Worm (Caenorhabditis elegans) whole organism, L1 larva: Measurements from ENCODE around the gene F08B12.11.

Source experiments
- C16A3.4 ChIP-seq: fragments of 150-350 bp; optimal IDR thresholded peaks from 2 replicates; lab custom pipeline; 2014; ENCODE audit warnings: missing biosample characterization, missing genetic modification characterization
- C34B4.2 ChIP-seq: sonication (generic microtip); optimal IDR thresholded peaks from 2 replicates; lab custom pipeline; 2017; ENCODE audit warnings: mild to moderate bottlenecking, missing genetic modification characterization, missing compliant biosample characterization
- Y116A8C.19 ChIP-seq: sonication (generic microtip); optimal IDR thresholded peaks from 2 replicates; lab custom pipeline; 2016; ENCODE audit warnings: missing compliant biosample characterization, missing genetic modification characterization, borderline replicate concordance
- alr-1 ChIP-seq: fragments of 200-800 bp; sonication (Bioruptor generic); optimal IDR thresholded peaks from 2 replicates; lab custom pipeline; 2018; ENCODE audit warnings: borderline replicate concordance, mild to moderate bottlenecking, missing genetic modification characterization, missing compliant biosample characterization
- aly-2 ChIP-seq: fragments of 150-350 bp; optimal IDR thresholded peaks from 2 replicates; lab custom pipeline; 2014; ENCODE audit warnings: missing biosample characterization, missing genetic modification characterization
- blmp-1 ChIP-seq: fragments of 150-350 bp; optimal IDR thresholded peaks from 2 replicates; lab custom pipeline; 2014; ENCODE audit warnings: missing biosample characterization, missing genetic modification characterization
- ceh-63 ChIP-seq: fragments of 200-800 bp; sonication (Bioruptor generic); optimal IDR thresholded peaks from 2 replicates; lab custom pipeline; 2018; ENCODE audit warnings: mild to moderate bottlenecking, missing genetic modification characterization, missing compliant biosample characterization
- ceh-8 ChIP-seq: fragments of 200-800 bp; sonication (Bioruptor generic); optimal IDR thresholded peaks from 2 replicates; lab custom pipeline; 2018; ENCODE audit warnings: mild to moderate bottlenecking, missing genetic modification characterization, moderate library complexity, missing compliant biosample characterization
- ceh-90 ChIP-seq: sonication (generic microtip); optimal IDR thresholded peaks from 2 replicates; lab custom pipeline; 2016; ENCODE audit warnings: missing genetic modification characterization, missing compliant biosample characterization
- ces-1 ChIP-seq: fragments of 150-350 bp; optimal IDR thresholded peaks from 2 replicates; lab custom pipeline; 2014; ENCODE audit warnings: missing biosample characterization, missing genetic modification reagents, missing genetic modification characterization
- efl-1 ChIP-seq, 4 experiments: fragments of 150-350 bp; optimal IDR thresholded peaks in 3 of 4; peaks in 1 of 4; 1 replicate in 1 of 4; 2 replicates in 3 of 4; lab custom pipeline; 2014; ENCODE audit warnings: missing biosample characterization in 2 of 4, missing genetic modification characterization in 2 of 4, missing genetic modification reagents in 2 of 4
- egl-27 ChIP-seq, 2 experiments: fragments of 150-350 bp in 1 of 2; sonication (generic microtip); optimal IDR thresholded peaks; 3 replicates each; lab custom pipeline; 2017 to 2018; ENCODE audit warnings: missing biosample characterization in 2 of 2, missing genetic modification characterization in 2 of 2, missing genetic modification reagents in 2 of 2
- ets-5 ChIP-seq: fragments of 200-800 bp; sonication (Bioruptor generic); IDR thresholded peaks from 2 replicates; pipeline ENCODE4 v1.3.6; 2022; ENCODE audit warnings: missing genetic modification characterization, missing compliant biosample characterization
- fkh-10 ChIP-seq: sonication (generic microtip); optimal IDR thresholded peaks from 2 replicates; lab custom pipeline; 2017; ENCODE audit warnings: missing biosample characterization, missing genetic modification reagents, missing genetic modification characterization
- grh-1 ChIP-seq: fragments of 200-800 bp; sonication (Bioruptor generic); IDR thresholded peaks from 2 replicates; pipeline ENCODE4 v1.3.6; 2022; ENCODE audit warnings: missing genetic modification reagents, missing genetic modification characterization, missing compliant biosample characterization
- hlh-4 ChIP-seq: sonication (generic microtip); optimal IDR thresholded peaks from 2 replicates; lab custom pipeline; 2016; ENCODE audit warnings: mild to moderate bottlenecking, missing genetic modification characterization, missing compliant biosample characterization
- isw-1 ChIP-seq: fragments of 200-800 bp; sonication (Bioruptor generic); IDR thresholded peaks from 2 replicates; pipeline ENCODE4 v1.3.6; 2022; ENCODE audit warnings: missing genetic modification characterization, missing compliant biosample characterization
- lin-13 ChIP-seq: fragments of 150-350 bp; optimal IDR thresholded peaks from 2 replicates; lab custom pipeline; 2014; ENCODE audit warnings: missing biosample characterization, missing genetic modification reagents, missing genetic modification characterization
- lin-14 ChIP-seq: fragments of 200-800 bp; sonication (Bioruptor generic); optimal IDR thresholded peaks from 2 replicates; lab custom pipeline; 2018; ENCODE audit warnings: mild to moderate bottlenecking, missing genetic modification characterization, moderate library complexity, missing compliant biosample characterization
- lin-15B ChIP-seq: fragments of 150-350 bp; sonication (generic microtip); optimal IDR thresholded peaks from 3 replicates; lab custom pipeline; 2014; ENCODE audit warnings: missing biosample characterization, missing genetic modification characterization
- lin-39 ChIP-seq: fragments of 150-350 bp; optimal IDR thresholded peaks from 2 replicates; lab custom pipeline; 2014; ENCODE audit warnings: missing biosample characterization, missing genetic modification reagents, missing genetic modification characterization
- lir-3 ChIP-seq: sonication (generic microtip); optimal IDR thresholded peaks from 2 replicates; lab custom pipeline; 2016; ENCODE audit warnings: mild to moderate bottlenecking, missing genetic modification characterization, moderate library complexity, missing compliant biosample characterization; ENCODE audit not compliant: poor library complexity
- lsy-2 ChIP-seq, 2 experiments: fragments of 150-350 bp; optimal IDR thresholded peaks; 2 replicates each; lab custom pipeline; 2014; ENCODE audit warnings: missing biosample characterization in 2 of 2, missing genetic modification characterization in 2 of 2
- mab-9 ChIP-seq: fragments of 200-800 bp; sonication (Bioruptor generic); IDR thresholded peaks from 2 replicates; pipeline ENCODE4 v1.3.6; 2022; ENCODE audit warnings: missing genetic modification reagents, missing genetic modification characterization, missing compliant biosample characterization
- mef-2 ChIP-seq: fragments of 150-350 bp; optimal IDR thresholded peaks from 2 replicates; lab custom pipeline; 2014; ENCODE audit warnings: missing biosample characterization, missing genetic modification characterization
- mep-1 ChIP-seq: fragments of 150-350 bp; optimal IDR thresholded peaks from 2 replicates; lab custom pipeline; 2014; ENCODE audit warnings: missing biosample characterization, missing genetic modification characterization
- nhr-11 ChIP-seq: fragments of 150-350 bp; optimal IDR thresholded peaks from 2 replicates; lab custom pipeline; 2014; ENCODE audit warnings: missing biosample characterization, missing genetic modification characterization
- nhr-12 ChIP-seq: sonication (generic microtip); optimal IDR thresholded peaks from 2 replicates; lab custom pipeline; 2017; ENCODE audit warnings: missing biosample characterization, missing genetic modification characterization
- nhr-19 ChIP-seq: fragments of 200-800 bp; sonication (Bioruptor generic); conservative IDR thresholded peaks from 2 replicates; pipeline ENCODE4 v1.3.6; 2022; ENCODE audit warnings: missing genetic modification characterization, missing compliant biosample characterization
- nhr-20 ChIP-seq: sonication (generic microtip); optimal IDR thresholded peaks from 2 replicates; lab custom pipeline; 2016; ENCODE audit warnings: mild to moderate bottlenecking, missing genetic modification characterization, missing compliant biosample characterization
- nhr-28 ChIP-seq: fragments of 150-350 bp; optimal IDR thresholded peaks from 2 replicates; lab custom pipeline; 2014; ENCODE audit warnings: missing biosample characterization, missing genetic modification characterization
- nhr-71 ChIP-seq: sonication (generic microtip); optimal IDR thresholded peaks from 2 replicates; lab custom pipeline; 2016; ENCODE audit warnings: mild to moderate bottlenecking, missing genetic modification characterization, moderate library complexity, missing compliant biosample characterization
- nhr-77 ChIP-seq: fragments of 150-350 bp; optimal IDR thresholded peaks from 2 replicates; lab custom pipeline; 2014; ENCODE audit warnings: missing biosample characterization, missing genetic modification characterization
- nhr-84 ChIP-seq: sonication (generic microtip); optimal IDR thresholded peaks from 2 replicates; lab custom pipeline; 2017; ENCODE audit warnings: missing biosample characterization, missing genetic modification characterization
- pax-3 ChIP-seq: fragments of 200-800 bp; sonication (Bioruptor generic); optimal IDR thresholded peaks from 2 replicates; lab custom pipeline; 2018; ENCODE audit warnings: mild to moderate bottlenecking, missing genetic modification characterization, moderate library complexity, missing compliant biosample characterization
- snpc-4 ChIP-seq: fragments of 150-350 bp; optimal IDR thresholded peaks from 2 replicates; lab custom pipeline; 2014; ENCODE audit warnings: missing biosample characterization, missing genetic modification characterization
- sox-4 ChIP-seq: sonication (generic microtip); optimal IDR thresholded peaks from 2 replicates; lab custom pipeline; 2016; ENCODE audit warnings: missing genetic modification characterization, missing compliant biosample characterization
- sptf-1 ChIP-seq: fragments of 150-350 bp; optimal IDR thresholded peaks from 2 replicates; lab custom pipeline; 2014; ENCODE audit warnings: missing biosample characterization, missing genetic modification characterization
- sup-37 ChIP-seq: fragments of 200-800 bp; sonication (Bioruptor generic); optimal IDR thresholded peaks from 2 replicates; lab custom pipeline; 2018; ENCODE audit warnings: mild to moderate bottlenecking, missing genetic modification characterization, missing compliant biosample characterization
- tbx-2 ChIP-seq: sonication (generic microtip); optimal IDR thresholded peaks from 2 replicates; lab custom pipeline; 2016; ENCODE audit warnings: missing genetic modification characterization, missing compliant biosample characterization
- unc-130 ChIP-seq: fragments of 150-350 bp; optimal IDR thresholded peaks from 2 replicates; lab custom pipeline; 2017; ENCODE audit warnings: missing biosample characterization, missing genetic modification characterization, inconsistent platforms
- unc-30 ChIP-seq: sonication (generic microtip); optimal IDR thresholded peaks from 2 replicates; lab custom pipeline; 2017; ENCODE audit warnings: missing biosample characterization, missing genetic modification characterization
- unc-86 ChIP-seq: sonication (generic microtip); optimal IDR thresholded peaks from 2 replicates; lab custom pipeline; 2016; ENCODE audit warnings: missing genetic modification characterization, missing compliant biosample characterization
- unc-98 ChIP-seq: fragments of 200-800 bp; sonication (Bioruptor generic); IDR thresholded peaks from 2 replicates; pipeline ENCODE4 v1.3.6; 2022; ENCODE audit warnings: missing genetic modification characterization, missing compliant biosample characterization
- xbp-1 ChIP-seq: sonication (generic microtip); optimal IDR thresholded peaks from 2 replicates; lab custom pipeline; 2016; ENCODE audit warnings: missing genetic modification characterization, missing compliant biosample characterization

F08B12.11 gene

DNA sequence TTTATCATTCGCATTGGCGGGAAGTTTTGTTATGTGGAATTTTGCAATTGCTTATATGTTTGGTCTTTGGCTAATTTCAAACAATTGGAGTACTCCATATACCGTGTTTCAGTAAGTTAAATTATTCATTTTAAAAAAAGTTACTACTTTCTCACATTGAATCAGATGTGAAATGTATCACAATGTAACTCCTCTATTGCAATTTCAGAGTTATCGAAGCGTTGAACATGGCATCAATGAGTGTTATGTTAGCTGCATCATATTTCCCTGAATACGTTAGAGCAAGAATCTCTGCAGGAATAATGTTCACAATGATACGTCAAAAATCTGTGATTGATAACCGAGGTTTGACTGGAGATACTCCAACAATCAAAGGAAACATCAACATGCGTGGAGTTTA is 29.0 kb upstream of the F08B12.11 start:
- TF ChIP-seq sptf-1 (tag; lab: Kevin White, UChicago), result no peak
- no peak for TF ChIP-seq nhr-84
- no peak for TF ChIP-seq sox-4 (tag; lab: Kevin White, UChicago)
- TF ChIP-seq ceh-8 (GFP tag; lab: Kevin White, UChicago), result no peak
- TF ChIP-seq grh-1, result no peak
- no peak for TF ChIP-seq efl-1 (optimal IDR thresholded peaks at IDR 0.05; lab: Kevin White, UChicago)
- no peak for TF ChIP-seq efl-1 (GFP tag; optimal IDR thresholded peaks at IDR 0.05 in 1 of 2; lab: Kevin White, UChicago)
- no peak for TF ChIP-seq unc-86
- TF ChIP-seq lin-15B (tag; lab: Kevin White, UChicago), result no peak
- no peak for TF ChIP-seq nhr-28 (tag; lab: Kevin White, UChicago)
- TF ChIP-seq mef-2 (tag; lab: Kevin White, UChicago), result no peak
- TF ChIP-seq nhr-12, result no peak
- no peak for TF ChIP-seq unc-98 (GFP tag; lab: Robert Waterston, UW)
- TF ChIP-seq nhr-71 (tag; lab: Kevin White, UChicago), result no peak
- TF ChIP-seq snpc-4 (tag; lab: Kevin White, UChicago), result no peak
- TF ChIP-seq mep-1 (tag; lab: Kevin White, UChicago), result no peak
- no peak for TF ChIP-seq ets-5 (GFP tag; lab: Robert Waterston, UW)
- TF ChIP-seq tbx-2 (tag; lab: Kevin White, UChicago), result no peak
- TF ChIP-seq hlh-4 (tag; lab: Kevin White, UChicago), result no peak

DNA sequence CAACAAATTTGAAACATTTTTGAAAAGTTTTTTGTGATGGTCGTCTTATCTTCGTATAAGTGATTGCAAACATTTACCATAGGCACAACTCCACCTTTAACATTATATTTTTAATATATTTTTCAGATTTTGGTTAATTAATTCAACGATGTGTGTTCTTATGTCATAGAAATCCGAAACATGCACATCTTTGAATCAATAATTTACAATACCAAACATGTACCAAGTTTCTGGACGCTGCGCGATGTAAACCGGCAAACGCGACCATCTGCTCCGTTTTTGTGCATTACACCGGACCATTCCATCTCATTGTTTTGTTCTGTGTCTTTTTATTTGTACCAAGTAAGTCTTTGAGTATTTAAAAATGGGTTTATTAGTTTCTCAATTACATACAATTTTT is 27.3 kb upstream of the F08B12.11 start, which contains the start of gene pgp-4:
TSS of gene pgp-4 (plus strand) at position 301 of the 400 bp plus-strand sequence.
- TF ChIP-seq ceh-63 (GFP tag; lab: Kevin White, UChicago) (no peak), nhr-77 (tag; lab: Kevin White, UChicago) (no peak), unc-86 (no peak), aly-2 (tag; lab: Kevin White, UChicago) (no peak), tbx-2 (tag; lab: Kevin White, UChicago) (no peak), ces-1 (GFP tag; lab: Kevin White, UChicago) (no peak), isw-1 (GFP tag; lab: Robert Waterston, UW) (no peak), efl-1 (optimal IDR thresholded peaks at IDR 0.05; lab: Kevin White, UChicago) (no peak), efl-1 (GFP tag; optimal IDR thresholded peaks at IDR 0.05 in 1 of 2; lab: Kevin White, UChicago) (no peak), lin-13 (no peak), nhr-20 (tag; lab: Kevin White, UChicago) (no peak), xbp-1 (tag; lab: Kevin White, UChicago) (no peak), snpc-4 (tag; lab: Kevin White, UChicago) (no peak), alr-1 (tag; lab: Kevin White, UChicago) (no peak)

DNA sequence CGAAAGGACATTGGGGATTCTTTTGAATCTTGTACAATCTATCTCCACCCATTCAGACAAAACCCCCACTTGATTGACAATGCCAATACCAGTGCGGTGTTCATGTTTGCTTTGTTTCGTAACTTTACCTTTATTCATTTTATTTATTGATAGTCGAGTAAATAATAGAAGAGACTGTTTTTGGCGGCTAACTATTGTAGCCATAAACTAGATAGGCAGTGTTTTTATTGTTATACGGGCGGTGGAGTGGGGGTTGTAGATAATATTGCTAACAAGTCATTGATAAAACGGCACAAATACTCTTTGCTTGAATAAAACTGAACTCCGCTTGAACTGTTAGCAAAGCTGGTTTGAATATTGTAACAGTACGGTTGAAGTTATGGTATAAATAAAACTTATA is 19.9 kb upstream of the F08B12.11 start:
- peak; percentile 43 for TF ChIP-seq lin-14 (GFP tag; lab: Kevin White, UChicago)
- TF ChIP-seq tbx-2 (tag; lab: Kevin White, UChicago), result no peak
- no peak for TF ChIP-seq grh-1
- TF ChIP-seq unc-30 (tag; lab: Kevin White, UChicago), result no peak
- no peak for TF ChIP-seq lsy-2 (tag; optimal IDR thresholded peaks at IDR 0.05; lab: Kevin White, UChicago)
- no peak for TF ChIP-seq ceh-90 (tag; lab: Kevin White, UChicago)
- TF ChIP-seq nhr-77 (tag; lab: Kevin White, UChicago), result no peak
- no peak for TF ChIP-seq blmp-1 (tag; lab: Kevin White, UChicago)
- TF ChIP-seq efl-1 (optimal IDR thresholded peaks at IDR 0.05; lab: Kevin White, UChicago), result no peak
- TF ChIP-seq efl-1 (GFP tag; optimal IDR thresholded peaks at IDR 0.05 in 1 of 2; lab: Kevin White, UChicago), result peak in 1 of 2 experiments; percentile 34
- TF ChIP-seq nhr-28 (tag; lab: Kevin White, UChicago), result no peak

DNA sequence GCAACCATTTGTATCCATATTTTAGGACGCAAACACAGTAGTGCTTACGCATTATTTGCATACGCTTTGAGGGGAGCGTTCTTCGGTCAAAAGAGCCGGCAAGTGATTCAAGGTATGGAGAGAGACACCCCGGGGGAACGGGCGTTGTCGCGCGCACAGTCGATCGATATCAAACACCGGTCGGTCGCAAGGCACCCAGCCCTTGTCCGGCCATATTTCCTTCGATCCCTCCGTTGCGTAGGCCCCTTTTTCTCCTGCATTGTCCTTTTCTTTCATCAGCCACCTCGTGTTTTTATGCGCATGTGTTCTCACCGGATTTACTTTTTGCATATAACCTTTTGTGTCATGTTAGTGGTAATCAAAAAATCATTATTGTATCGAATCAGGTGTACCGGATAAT is 18.9 kb upstream of the F08B12.11 start:
- TF ChIP-seq pax-3 (no peak), fkh-10 (GFP tag; lab: Kevin White, UChicago) (no peak), ceh-8 (GFP tag; lab: Kevin White, UChicago) (no peak), nhr-20 (tag; lab: Kevin White, UChicago) (no peak), tbx-2 (tag; lab: Kevin White, UChicago) (no peak), sup-37 (GFP tag; lab: Kevin White, UChicago) (no peak), nhr-11 (tag; lab: Kevin White, UChicago) (no peak), nhr-77 (tag; lab: Kevin White, UChicago) (no peak), Y116A8C.19 (tag; lab: Kevin White, UChicago) (no peak), lin-39 (tag; lab: Kevin White, UChicago) (no peak), xbp-1 (tag; lab: Kevin White, UChicago) (no peak), egl-27 (tag; optimal IDR thresholded peaks at IDR 0.05; lab: Kevin White, UChicago) (no peak), C16A3.4 (tag; lab: Kevin White, UChicago) (no peak), unc-130 (tag; lab: Kevin White, UChicago) (no peak), lir-3 (tag; lab: Kevin White, UChicago) (no peak), nhr-84 (no peak), mab-9 (no peak), nhr-19 (GFP tag; lab: Robert Waterston, UW) (no peak), C34B4.2 (tag; lab: Kevin White, UChicago) (no peak)
